Worm (Caenorhabditis elegans) whole organism, early embryonic: ENCODE results near the gene F26F12.4.

Source experiments
- B0310.2 ChIP-seq: sonication (generic microtip); optimal IDR thresholded peaks from 2 replicates; lab custom pipeline; 2016; ENCODE audit warnings: mild to moderate bottlenecking, missing genetic modification characterization, missing compliant biosample characterization
- ama-1 ChIP-seq: fragments of 150-350 bp; optimal IDR thresholded peaks from 2 replicates; lab custom pipeline; 2014
- flt-1 ChIP-seq: fragments of 200-800 bp; sonication (Bioruptor generic); IDR thresholded peaks from 2 replicates; pipeline ENCODE4 v1.3.6; 2022; ENCODE audit warnings: missing genetic modification characterization, missing compliant biosample characterization
- hnd-1 ChIP-seq: sonication (generic microtip); optimal IDR thresholded peaks from 2 replicates; lab custom pipeline; 2016; ENCODE audit warnings: missing genetic modification characterization, missing compliant biosample characterization
- tra-4 ChIP-seq: sonication (generic microtip); optimal IDR thresholded peaks from 2 replicates; lab custom pipeline; 2017; ENCODE audit warnings: missing genetic modification characterization, missing compliant biosample characterization

DNA sequence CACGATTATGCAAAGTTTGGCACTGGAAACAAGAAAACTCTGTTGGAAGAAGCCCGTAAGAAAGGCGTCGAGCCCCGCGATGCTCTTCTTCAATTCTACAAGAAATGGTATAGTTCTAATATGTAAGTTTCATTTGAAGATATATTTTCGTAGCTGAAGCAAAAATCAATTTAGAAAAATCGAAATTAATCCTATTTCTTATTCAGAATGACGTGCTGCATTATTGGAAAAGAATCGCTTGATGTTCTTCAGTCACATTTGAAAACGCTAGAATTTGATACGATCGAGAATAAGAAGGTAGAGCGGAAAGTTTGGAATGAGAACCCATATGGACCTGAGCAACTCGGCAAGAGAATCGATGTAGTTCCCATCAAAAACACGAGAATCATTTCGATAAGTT, 7.8 kb upstream of the F26F12.4 start:
- TF ChIP-seq ama-1 (lab: Kevin White, UChicago) = no peak
- TF ChIP-seq tra-4 (tag; lab: Kevin White, UChicago) = no peak
- TF ChIP-seq hnd-1 (tag; lab: Kevin White, UChicago) = no peak
- TF ChIP-seq B0310.2 (tag; lab: Kevin White, UChicago) = no peak
- TF ChIP-seq flt-1 = no peak
